Worm (Caenorhabditis elegans): ENCODE measurements around the gene fbxa-219.

The fbxa-219 gene

DNA sequence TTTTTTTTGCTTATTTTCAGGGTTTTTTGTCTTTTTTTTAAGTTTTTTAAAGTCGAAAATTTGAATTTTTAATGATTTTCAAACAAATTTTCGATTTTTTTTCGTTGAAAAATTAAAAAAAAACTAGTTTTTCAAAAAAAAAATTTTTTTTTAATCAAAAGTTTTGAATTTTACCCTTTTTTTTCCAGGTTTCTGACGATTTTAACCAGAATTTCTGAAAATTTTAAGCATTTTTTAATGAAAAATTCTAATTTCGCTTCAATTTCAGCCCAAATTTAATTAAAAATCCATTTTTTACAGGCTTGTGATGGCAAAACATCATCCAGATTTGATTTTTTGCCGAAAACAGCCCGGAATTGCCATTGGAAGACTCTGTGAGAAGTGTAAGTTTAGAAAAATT lies 52.1 kb downstream of the fbxa-219 start, which contains the start of gene phf-5:
TSS of gene phf-5 (plus strand) at position 301 of the 400 bp plus-strand sequence.
- TF ChIP-seq madf-9 (GFP tag; conservative IDR thresholded peaks at IDR 0.05) (no peak), php-3 (GFP tag; IDR thresholded peaks at IDR 0.05) (no peak), lsy-2 (tag; optimal IDR thresholded peaks at IDR 0.05) (no peak), Y48G9A.11 (GFP tag; IDR thresholded peaks at IDR 0.05) (no peak), ctbp-1 (GFP tag; IDR thresholded peaks at IDR 0.05) (no peak), tra-1 (GFP tag; IDR thresholded peaks at IDR 0.05) (no peak), cey-2 (tag; optimal IDR thresholded peaks at IDR 0.05; ENCODE audit: borderline replicate concordance, insufficient read depth) (no peak)

Measured in whole organism, L4 larva.